Fruit fly (Drosophila melanogaster) Kc167 (cell line): ENCODE data around the gene ect.

Source experiments
- Myc ChIP-seq: fragments of >200 bp; optimal IDR thresholded peaks from 2 replicates; lab custom pipeline; 2017; ENCODE audit warnings: missing external identifiers
- Sin3A ChIP-seq: fragments of >200 bp; optimal IDR thresholded peaks from 2 replicates; lab custom pipeline; 2018; ENCODE audit warnings: missing external identifiers
- h ChIP-seq: fragments of >200 bp; optimal IDR thresholded peaks from 3 replicates; lab custom pipeline; 2018; ENCODE audit warnings: missing external identifiers
- insv ChIP-seq: fragments of >200 bp; optimal IDR thresholded peaks from 3 replicates; lab custom pipeline; 2018; ENCODE audit warnings: missing external identifiers
- psq ChIP-seq: fragments of >200 bp; optimal IDR thresholded peaks from 2 replicates; lab custom pipeline; 2017; ENCODE audit warnings: missing external identifiers
- ttk ChIP-seq: sonication (Bioruptor generic); optimal IDR thresholded peaks from 2 replicates; lab custom pipeline; 2017; ENCODE audit warnings: missing external identifiers

dm6 chr3L:10151527-10151926, 50.1 kb downstream of the ect start, which contains the start of gene CG8072:
- TF ChIP-seq h (lab: Kevin White, UChicago) (no peak), ttk (no peak), insv (lab: Kevin White, UChicago) (no peak), psq (lab: Kevin White, UChicago) (no peak), Sin3A (lab: Kevin White, UChicago) (no peak), Myc (lab: Kevin White, UChicago) (no peak)
